Worm (Caenorhabditis elegans) whole organism, young adult: ENCODE results near the gene ugt-58.

ENCODE experiments used
- F23B12.7 ChIP-seq: sonication (generic microtip); optimal IDR thresholded peaks from 2 replicates; lab custom pipeline; 2017; ENCODE audit warnings: missing genetic modification characterization, mild to moderate bottlenecking, missing compliant biosample characterization, antibody characterized with exemption, moderate library complexity; ENCODE audit not compliant: insufficient read depth
- F33H1.4 ChIP-seq: fragments of 200-800 bp; sonication (Bioruptor generic); IDR thresholded peaks from 2 replicates; pipeline ENCODE4 v1.3.6; 2022; ENCODE audit warnings: missing genetic modification reagents, missing genetic modification characterization, missing compliant biosample characterization
- F57A8.1 ChIP-seq: fragments of 200-800 bp; sonication (Bioruptor generic); optimal IDR thresholded peaks from 2 replicates; lab custom pipeline; 2018; ENCODE audit warnings: mild to moderate bottlenecking, missing genetic modification characterization, moderate library complexity, missing compliant biosample characterization
- F57C9.4 ChIP-seq: sonication (generic microtip); optimal IDR thresholded peaks from 2 replicates; lab custom pipeline; 2017; ENCODE audit warnings: mild to moderate bottlenecking, missing genetic modification characterization, missing compliant biosample characterization
- T07F8.4 ChIP-seq: sonication (generic microtip); optimal IDR thresholded peaks from 2 replicates; lab custom pipeline; 2016; ENCODE audit warnings: mild to moderate bottlenecking, missing genetic modification characterization, moderate library complexity, missing compliant biosample characterization
- Y53F4B.3 ChIP-seq: fragments of 200-800 bp; sonication (Bioruptor generic); IDR thresholded peaks from 2 replicates; pipeline ENCODE4 v1.3.6; 2022; ENCODE audit warnings: missing genetic modification reagents, missing genetic modification characterization, missing compliant biosample characterization
- Y56A3A.18 ChIP-seq: fragments of 200-800 bp; sonication (Bioruptor generic); IDR thresholded peaks from 2 replicates; pipeline ENCODE4 v1.3.6; 2022; ENCODE audit warnings: missing genetic modification reagents, missing genetic modification characterization, missing compliant biosample characterization
- Y67H2A.10 ChIP-seq: fragments of 200-800 bp; sonication (Bioruptor generic); conservative IDR thresholded peaks from 2 replicates; pipeline ENCODE4 v1.3.6; 2022; ENCODE audit warnings: missing genetic modification reagents, missing genetic modification characterization, missing compliant biosample characterization
- Y95B8A.8 ChIP-seq: fragments of 200-800 bp; sonication (Bioruptor generic); IDR thresholded peaks from 2 replicates; pipeline ENCODE4 v1.3.6; 2022; ENCODE audit warnings: missing genetic modification reagents, missing genetic modification characterization, missing compliant biosample characterization
- ama-1 ChIP-seq, 3 experiments: fragments of 150-350 bp in 1 of 3; sonication (generic microtip) in 2 of 3; optimal IDR thresholded peaks; 2 replicates each; lab custom pipeline; 2014 to 2018; ENCODE audit warnings: missing biosample characterization in 2 of 3, missing genetic modification characterization in 2 of 3, missing genetic modification reagents in 2 of 3
- attf-3 ChIP-seq: fragments of 200-800 bp; sonication (Bioruptor generic); conservative IDR thresholded peaks from 2 replicates; pipeline ENCODE4 v1.3.6; 2022; ENCODE audit warnings: missing genetic modification reagents, missing genetic modification characterization, missing compliant biosample characterization
- ccch-3 ChIP-seq: fragments of 200-800 bp; sonication (Bioruptor generic); optimal IDR thresholded peaks from 2 replicates; lab custom pipeline; 2018; ENCODE audit warnings: mild to moderate bottlenecking, missing genetic modification characterization, missing compliant biosample characterization
- cebp-2 ChIP-seq: fragments of 200-800 bp; sonication (Bioruptor generic); IDR thresholded peaks from 2 replicates; pipeline ENCODE4 v1.3.6; 2022; ENCODE audit warnings: missing genetic modification characterization, missing compliant biosample characterization
- ceh-27 ChIP-seq: fragments of 200-800 bp; sonication (Bioruptor generic); optimal IDR thresholded peaks from 2 replicates; lab custom pipeline; 2018; ENCODE audit warnings: mild to moderate bottlenecking, missing genetic modification characterization, moderate library complexity, missing compliant biosample characterization
- ceh-79 ChIP-seq: sonication (generic microtip); optimal IDR thresholded peaks from 2 replicates; lab custom pipeline; 2017; ENCODE audit warnings: mild to moderate bottlenecking, missing genetic modification characterization, missing compliant biosample characterization
- die-1 ChIP-seq: sonication (generic microtip); optimal IDR thresholded peaks from 2 replicates; lab custom pipeline; 2016; ENCODE audit warnings: missing genotype, mild to moderate bottlenecking, missing genetic modification characterization, missing compliant biosample characterization
- dpl-1 ChIP-seq: fragments of 150-350 bp; optimal IDR thresholded peaks from 2 replicates; lab custom pipeline; 2014; ENCODE audit warnings: missing biosample characterization, missing genetic modification reagents, missing genetic modification characterization
- efl-1 ChIP-seq: fragments of 150-350 bp; optimal IDR thresholded peaks from 2 replicates; lab custom pipeline; 2014; ENCODE audit warnings: missing biosample characterization, missing genetic modification reagents, missing genetic modification characterization
- ets-4 ChIP-seq: fragments of 200-800 bp; sonication (Bioruptor generic); optimal IDR thresholded peaks from 2 replicates; lab custom pipeline; 2018; ENCODE audit warnings: mild to moderate bottlenecking, missing genetic modification characterization, missing compliant biosample characterization
- him-1 ChIP-seq: sonication (generic microtip); optimal IDR thresholded peaks from 2 replicates; lab custom pipeline; 2016; ENCODE audit warnings: missing genotype, missing genetic modification reagents, missing genetic modification characterization, missing compliant biosample characterization
- hmg-1.2 ChIP-seq: fragments of 200-800 bp; sonication (Bioruptor generic); IDR thresholded peaks from 2 replicates; pipeline ENCODE4 v1.3.6; 2022; ENCODE audit warnings: missing genetic modification reagents, missing genetic modification characterization, missing compliant biosample characterization
- lag-1 ChIP-seq: fragments of 200-800 bp; sonication (Bioruptor generic); IDR thresholded peaks from 2 replicates; pipeline ENCODE4 v1.3.6; 2022; ENCODE audit warnings: missing genetic modification reagents, missing genetic modification characterization, missing compliant biosample characterization
- let-607 ChIP-seq, 2 experiments: fragments of 200-800 bp in 1 of 2; sonication (Bioruptor generic) in 1 of 2; sonication (generic microtip) in 1 of 2; optimal IDR thresholded peaks; 2 replicates each; lab custom pipeline; 2016 to 2018; ENCODE audit warnings: mild to moderate bottlenecking in 2 of 2, missing compliant biosample characterization in 2 of 2, missing genetic modification characterization in 2 of 2, moderate library complexity in 2 of 2, missing genotype in 1 of 2
- lin-35 ChIP-seq, 3 experiments: fragments of 150-350 bp in 2 of 3; sonication (generic microtip) in 1 of 3; optimal IDR thresholded peaks; 2 replicates each; lab custom pipeline; 2014 to 2018; ENCODE audit warnings: missing biosample characterization in 3 of 3, missing genetic modification characterization in 3 of 3, missing genetic modification reagents in 3 of 3
- lin-54 ChIP-seq: fragments of 200-800 bp; sonication (Bioruptor generic); optimal IDR thresholded peaks from 2 replicates; lab custom pipeline; 2018; ENCODE audit warnings: mild to moderate bottlenecking, missing genetic modification characterization, missing compliant biosample characterization
- lsl-1 ChIP-seq: fragments of 200-800 bp; sonication (Bioruptor generic); optimal IDR thresholded peaks from 2 replicates; lab custom pipeline; 2018; ENCODE audit warnings: mild to moderate bottlenecking, missing genetic modification characterization, moderate library complexity, missing compliant biosample characterization
- lsy-27 ChIP-seq: sonication (generic microtip); optimal IDR thresholded peaks from 2 replicates; lab custom pipeline; 2017; ENCODE audit warnings: missing genetic modification characterization, mild to moderate bottlenecking, missing compliant biosample characterization, antibody characterized with exemption, missing genotype, borderline replicate concordance; ENCODE audit not compliant: insufficient read depth
- mcd-1 ChIP-seq: fragments of 200-800 bp; sonication (Bioruptor generic); IDR thresholded peaks from 2 replicates; pipeline ENCODE4 v1.3.6; 2022; ENCODE audit warnings: missing genetic modification reagents, missing genetic modification characterization, missing compliant biosample characterization
- mel-28 ChIP-seq: sonication (generic microtip); optimal IDR thresholded peaks from 2 replicates; lab custom pipeline; 2016; ENCODE audit warnings: borderline replicate concordance, mild to moderate bottlenecking, missing genetic modification characterization, missing compliant biosample characterization
- nfya-1 ChIP-seq: sonication (generic microtip); optimal IDR thresholded peaks from 2 replicates; lab custom pipeline; 2017; ENCODE audit warnings: antibody characterized with exemption, missing compliant biosample characterization, missing genetic modification characterization, borderline replicate concordance; ENCODE audit not compliant: insufficient read depth
- nhr-120 ChIP-seq: fragments of 200-800 bp; sonication (Bioruptor generic); IDR thresholded peaks from 2 replicates; pipeline ENCODE4 v1.3.6; 2022; ENCODE audit warnings: missing genetic modification characterization, missing compliant biosample characterization
- nhr-90 ChIP-seq: sonication (generic microtip); optimal IDR thresholded peaks from 2 replicates; lab custom pipeline; 2016; ENCODE audit warnings: missing genotype, mild to moderate bottlenecking, missing genetic modification characterization, missing compliant biosample characterization
- pbrm-1 ChIP-seq: fragments of 200-800 bp; sonication (Bioruptor generic); IDR thresholded peaks from 2 replicates; pipeline ENCODE4 v1.3.6; 2022; ENCODE audit warnings: missing genetic modification reagents, missing genetic modification characterization, missing compliant biosample characterization
- rec-8 ChIP-seq, 2 experiments: sonication (generic microtip); optimal IDR thresholded peaks; 2 replicates each; lab custom pipeline; 2016; ENCODE audit warnings: mild to moderate bottlenecking in 2 of 2, missing genetic modification characterization in 2 of 2, missing genetic modification reagents in 2 of 2, missing genotype in 2 of 2, missing biosample characterization in 1 of 2, missing compliant biosample characterization in 1 of 2, moderate library complexity in 1 of 2
- repo-1 ChIP-seq: sonication (generic microtip); optimal IDR thresholded peaks from 2 replicates; lab custom pipeline; 2017; ENCODE audit warnings: mild to moderate bottlenecking, missing genetic modification characterization, missing compliant biosample characterization
- snpc-3.4 ChIP-seq: sonication (generic microtip); optimal IDR thresholded peaks from 2 replicates; lab custom pipeline; 2017; ENCODE audit warnings: missing genetic modification characterization, mild to moderate bottlenecking, missing compliant biosample characterization, antibody characterized with exemption, moderate library complexity, missing genotype, missing genetic modification reagents
- tbx-9 ChIP-seq: sonication (generic microtip); optimal IDR thresholded peaks from 2 replicates; lab custom pipeline; 2016; ENCODE audit warnings: borderline replicate concordance, missing genetic modification characterization, inconsistent platforms, missing compliant biosample characterization
- unc-130 ChIP-seq: sonication (generic microtip); optimal IDR thresholded peaks from 2 replicates; lab custom pipeline; 2016; ENCODE audit warnings: missing genetic modification reagents, missing genetic modification characterization, missing compliant biosample characterization
- xnd-1 ChIP-seq: sonication (generic microtip); optimal IDR thresholded peaks from 2 replicates; lab custom pipeline; 2016; ENCODE audit warnings: missing genotype, missing genetic modification reagents, missing genetic modification characterization, missing compliant biosample characterization
- zim-3 ChIP-seq: sonication (generic microtip); optimal IDR thresholded peaks from 2 replicates; lab custom pipeline; 2017; ENCODE audit warnings: mild to moderate bottlenecking, missing genetic modification characterization, moderate library complexity, missing compliant biosample characterization
- ztf-18 ChIP-seq: sonication (generic microtip); optimal IDR thresholded peaks from 2 replicates; lab custom pipeline; 2016; ENCODE audit warnings: missing genotype, mild to moderate bottlenecking, missing genetic modification characterization, missing compliant biosample characterization
- ztf-28 ChIP-seq: fragments of 200-800 bp; sonication (Bioruptor generic); IDR thresholded peaks from 2 replicates; pipeline ENCODE4 v1.3.6; 2022; ENCODE audit warnings: missing genetic modification reagents, missing genetic modification characterization, missing compliant biosample characterization
- ztf-6 ChIP-seq: fragments of 200-800 bp; sonication (Bioruptor generic); IDR thresholded peaks from 2 replicates; pipeline ENCODE4 v1.3.6; 2022; ENCODE audit warnings: missing genetic modification reagents, missing genetic modification characterization, missing compliant biosample characterization

The ugt-58 gene

ce11 chrII:9594924-9595323 lies 8.3 kb upstream of the ugt-58 start, which contains the start of gene E02H1.5:
TSS of gene E02H1.5 (plus strand) at chrII:9595224.
- 0 out of 2 replicates have a peak, but pooled peaks have one; percentile 4 for TF ChIP-seq hmg-1.2
- TF ChIP-seq cebp-2 (GFP tag; lab: Robert Waterston, UW): no peak
- TF ChIP-seq, all 124 proteins: peak for 1

ce11 chrII:9592737-9593136 lies 6.2 kb upstream of the ugt-58 start, which contains the start of gene parp-2:
TSS of gene parp-2 (plus strand) at chrII:9593037.
- no peak for TF ChIP-seq attf-3 (GFP tag; lab: Robert Waterston, UW)
- no peak for TF ChIP-seq him-1 (tag; lab: Kevin White, UChicago)
- no peak for TF ChIP-seq unc-130 (GFP tag; lab: Kevin White, UChicago)
- no peak for TF ChIP-seq efl-1 (GFP tag; lab: Kevin White, UChicago)
- TF ChIP-seq mel-28: no peak
- no peak for TF ChIP-seq zim-3 (tag; lab: Kevin White, UChicago)
- TF ChIP-seq ztf-6 (GFP tag; lab: Robert Waterston, UW): no peak
- no peak for TF ChIP-seq tbx-9
- no peak for TF ChIP-seq nhr-90
- no peak for TF ChIP-seq ets-4 (GFP tag; lab: Kevin White, UChicago)
- no peak for TF ChIP-seq ama-1 (optimal IDR thresholded peaks at IDR 0.05; lab: Kevin White, UChicago)
- no peak for TF ChIP-seq ama-1 (GFP tag; optimal IDR thresholded peaks at IDR 0.05; lab: Kevin White, UChicago)
- no peak for TF ChIP-seq Y53F4B.3
- no peak for TF ChIP-seq ccch-3
- TF ChIP-seq nfya-1: no peak
- TF ChIP-seq T07F8.4 (tag; lab: Kevin White, UChicago): no peak
- TF ChIP-seq nhr-120 (GFP tag; lab: Robert Waterston, UW): no peak
- no peak for TF ChIP-seq repo-1 (tag; lab: Kevin White, UChicago)

ce11 chrII:9591071-9591470 lies 4.5 kb upstream of the ugt-58 start, which contains the start of the genes E02H1.1 and tag-124:
TSS of gene E02H1.1 (minus strand) at chrII:9591164.
TSS of gene tag-124 (plus strand) at chrII:9591292.
- TF ChIP-seq die-1 (tag; lab: Kevin White, UChicago): no peak
- no peak for TF ChIP-seq cebp-2 (GFP tag; lab: Robert Waterston, UW)
- TF ChIP-seq ceh-27: peak; percentile 69
- peak in 1 of 3 experiments; percentile 48 for TF ChIP-seq lin-35 (GFP tag; optimal IDR thresholded peaks at IDR 0.05; lab: Kevin White, UChicago)
- no peak for TF ChIP-seq lag-1 (GFP tag; lab: Robert Waterston, UW)
- peak; percentile 60 for TF ChIP-seq snpc-3.4 (tag; lab: Kevin White, UChicago)
- peak; percentile 27 for TF ChIP-seq lsl-1 (GFP tag; lab: Kevin White, UChicago)
- TF ChIP-seq rec-8 (tag; optimal IDR thresholded peaks at IDR 0.05; lab: Kevin White, UChicago): peak in 1 of 2 experiments; percentile 68
- TF ChIP-seq F57C9.4 (tag; lab: Kevin White, UChicago): no peak
- TF ChIP-seq Y56A3A.18 (GFP tag; lab: Robert Waterston, UW): no peak
- TF ChIP-seq pbrm-1 (GFP tag; lab: Robert Waterston, UW): no peak
- TF ChIP-seq dpl-1 (GFP tag; lab: Kevin White, UChicago): no peak
- no peak for TF ChIP-seq ztf-18
- TF ChIP-seq ztf-28 (GFP tag; lab: Robert Waterston, UW): peak; percentile 64; the same call in 1 of the 2 replicates
- no peak for TF ChIP-seq Y67H2A.10 (GFP tag; lab: Robert Waterston, UW)
- no peak for TF ChIP-seq ceh-79
- TF ChIP-seq lsy-27 (tag; lab: Kevin White, UChicago): no peak
- TF ChIP-seq F33H1.4 (GFP tag; lab: Robert Waterston, UW): peak; percentile 57
- peak; percentile 82 for TF ChIP-seq unc-130 (GFP tag; lab: Kevin White, UChicago)
- TF ChIP-seq F23B12.7 (tag; lab: Kevin White, UChicago): no peak
- peak; percentile 63; the same call in 1 of the 2 replicates for TF ChIP-seq mcd-1 (GFP tag; lab: Robert Waterston, UW)
- no peak for TF ChIP-seq F57A8.1 (GFP tag; lab: Kevin White, UChicago)
- peak; percentile 59 for TF ChIP-seq attf-3 (GFP tag; lab: Robert Waterston, UW)
- TF ChIP-seq Y95B8A.8 (GFP tag; lab: Robert Waterston, UW): no peak
- peak; percentile 2 for TF ChIP-seq xnd-1 (tag; lab: Kevin White, UChicago)
- TF ChIP-seq ccch-3: peak; percentile 5
- TF ChIP-seq lin-54: peak; percentile 35
- no peak for TF ChIP-seq mel-28
- TF ChIP-seq let-607 (tag; optimal IDR thresholded peaks at IDR 0.05; lab: Kevin White, UChicago): peak in 1 of 2 experiments; percentile 62
- TF ChIP-seq ztf-6 (GFP tag; lab: Robert Waterston, UW): 0 out of 2 replicates have a peak, but pooled peaks have one; percentile 34
